Worm (Caenorhabditis elegans) whole organism, L4/young adult: ENCODE measurements around the gene mex-6.

Experiments
- W03F9.2 ChIP-seq: fragments of 150-350 bp; optimal IDR thresholded peaks from 2 replicates; lab custom pipeline; 2014; ENCODE audit warnings: missing biosample characterization, missing genetic modification characterization
- him-1 ChIP-seq: sonication (generic microtip); optimal IDR thresholded peaks from 2 replicates; lab custom pipeline; 2016; ENCODE audit warnings: missing genotype, missing genetic modification reagents, missing genetic modification characterization, missing compliant biosample characterization

DNA sequence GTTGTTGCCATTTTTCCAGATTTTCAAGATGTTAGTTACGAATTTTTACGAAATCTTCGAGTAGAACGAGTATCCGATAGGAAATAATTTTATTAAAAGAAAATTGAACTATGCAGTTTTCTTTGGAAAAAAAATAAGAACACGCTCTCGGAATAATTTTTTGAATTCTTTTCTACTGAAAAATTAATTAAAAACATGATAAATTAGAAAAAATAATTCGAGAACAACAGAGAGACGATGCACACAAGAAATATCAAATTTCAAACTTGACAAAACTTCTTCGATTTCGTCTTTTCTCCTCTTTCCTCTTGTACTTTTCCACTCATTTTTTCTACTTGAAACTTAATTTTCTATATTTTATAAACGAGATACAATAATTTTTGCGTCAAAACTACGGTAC, 36.0 kb downstream of the mex-6 start, which contains the start of gene F35H8.4:
- TF ChIP-seq W03F9.2 (tag; lab: Kevin White, UChicago) (no peak), him-1 (no peak)
